Fruit fly (Drosophila melanogaster): ENCODE results near the gene CG13712.
A peak's percentile ranks its signal among the peaks of the same experiment; 100 is the strongest.

dm6 chr3L:4749126-4749525, 39.4 kb upstream of the CG13712 start:
- no peak for TF ChIP-seq CG12605 (GFP tag; IDR thresholded peaks at IDR 0.05)
- peak; percentile 58 for TF ChIP-seq CG15710 (tag; optimal IDR thresholded peaks at IDR 0.05)
- peak; percentile 62 for TF ChIP-seq CG14655 (GFP tag; optimal IDR thresholded peaks at IDR 0.05)
- TF ChIP-seq EcR (GFP tag; optimal IDR thresholded peaks at IDR 0.05) = no peak
- TF ChIP-seq CG8301 (tag; optimal IDR thresholded peaks at IDR 0.05) = peak; percentile 62
